Worm (Caenorhabditis elegans): ENCODE measurements around the gene nhr-225.
"Not testable (repeated sequence)": the region's sequence is repeated elsewhere in the genome, so short reads cannot be mapped to it uniquely, and the experiment has no call there.

Gene nhr-225

ce11 chrV:2274253-2274892 is 15.9 kb downstream of the nhr-225 start, which contains the start of the genes Y5H2A.4 and abu-4:
Y5H2A.4 (minus strand) TSS chrV:2274353.
abu-4 (plus strand) TSS chrV:2274842.
- TF ChIP-seq tab-1 (GFP tag; IDR thresholded peaks at IDR 0.05) (no peak), flt-1 (GFP tag; IDR thresholded peaks at IDR 0.05) (no peak), cog-1 (tag; optimal IDR thresholded peaks at IDR 0.05) (no peak), ztf-29 (GFP tag; IDR thresholded peaks at IDR 0.05) (no peak), klf-2 (GFP tag; conservative IDR thresholded peaks at IDR 0.05) (no peak), med-1 (GFP tag; optimal IDR thresholded peaks at IDR 0.05; ENCODE audit: insufficient read depth) (no peak), ref-1 (GFP tag; conservative IDR thresholded peaks at IDR 0.05) (no peak)

- TF ChIP-seq cog-1 (tag; optimal IDR thresholded peaks at IDR 0.05) (no peak), flt-1 (GFP tag; IDR thresholded peaks at IDR 0.05) (no peak), ref-1 (GFP tag; conservative IDR thresholded peaks at IDR 0.05) (no peak), T22C8.4 (GFP tag; IDR thresholded peaks at IDR 0.05) (no peak), ztf-23 (GFP tag; IDR thresholded peaks at IDR 0.05) (no peak), klf-2 (GFP tag; conservative IDR thresholded peaks at IDR 0.05) (no peak), tab-1 (GFP tag; IDR thresholded peaks at IDR 0.05) (no peak), med-1 (GFP tag; optimal IDR thresholded peaks at IDR 0.05; ENCODE audit: insufficient read depth) (no peak), ztf-29 (GFP tag; IDR thresholded peaks at IDR 0.05) (no peak)
Observed at ce11 chrV:2271750-2272149, 18.5 kb downstream of the nhr-225 start, which contains the start of gene Y5H2A.1. Y5H2A.1 (minus strand) TSS chrV:2271850.

ce11 chrV:2266958-2267357 is 23.3 kb downstream of the nhr-225 start, which contains the start of gene nhr-275:
nhr-275 (minus strand) TSS chrV:2267058.
- no peak for TF ChIP-seq cog-1 (tag; optimal IDR thresholded peaks at IDR 0.05)
- TF ChIP-seq ztf-29 (GFP tag; IDR thresholded peaks at IDR 0.05) = no peak
- TF ChIP-seq klf-2 (GFP tag; conservative IDR thresholded peaks at IDR 0.05) = no peak
- no peak for TF ChIP-seq flt-1 (GFP tag; IDR thresholded peaks at IDR 0.05)
- no peak for TF ChIP-seq T22C8.4 (GFP tag; IDR thresholded peaks at IDR 0.05)
- TF ChIP-seq ztf-23 (GFP tag; IDR thresholded peaks at IDR 0.05) = no peak
- no peak for TF ChIP-seq med-1 (GFP tag; optimal IDR thresholded peaks at IDR 0.05; ENCODE audit: insufficient read depth)
- no peak for TF ChIP-seq tab-1 (GFP tag; IDR thresholded peaks at IDR 0.05)
- no peak for TF ChIP-seq ref-1 (GFP tag; conservative IDR thresholded peaks at IDR 0.05)

- no peak for TF ChIP-seq ref-1 (GFP tag; conservative IDR thresholded peaks at IDR 0.05)
- no peak for TF ChIP-seq flt-1 (GFP tag; IDR thresholded peaks at IDR 0.05)
- no peak for TF ChIP-seq ztf-23 (GFP tag; IDR thresholded peaks at IDR 0.05)
- no peak for TF ChIP-seq klf-2 (GFP tag; conservative IDR thresholded peaks at IDR 0.05)
- no peak for TF ChIP-seq ztf-29 (GFP tag; IDR thresholded peaks at IDR 0.05)
- TF ChIP-seq med-1 (GFP tag; optimal IDR thresholded peaks at IDR 0.05; ENCODE audit: insufficient read depth) = no peak
- no peak for TF ChIP-seq tab-1 (GFP tag; IDR thresholded peaks at IDR 0.05)
- no peak for TF ChIP-seq T22C8.4 (GFP tag; IDR thresholded peaks at IDR 0.05)
- no peak for TF ChIP-seq cog-1 (tag; optimal IDR thresholded peaks at IDR 0.05)
Observed at ce11 chrV:2264925-2265324, 25.3 kb downstream of the nhr-225 start.

ce11 chrV:2264455-2264854 is 25.8 kb downstream of the nhr-225 start, which contains the start of gene nhr-183:
nhr-183 (minus strand) TSS chrV:2264634.
- TF ChIP-seq tab-1 (GFP tag; IDR thresholded peaks at IDR 0.05) (no peak), ztf-23 (GFP tag; IDR thresholded peaks at IDR 0.05) (no peak), flt-1 (GFP tag; IDR thresholded peaks at IDR 0.05) (no peak), cog-1 (tag; optimal IDR thresholded peaks at IDR 0.05) (no peak), klf-2 (GFP tag; conservative IDR thresholded peaks at IDR 0.05) (no peak), T22C8.4 (GFP tag; IDR thresholded peaks at IDR 0.05) (no peak)

- TF ChIP-seq ref-1 (GFP tag; conservative IDR thresholded peaks at IDR 0.05) (no peak), klf-2 (GFP tag; conservative IDR thresholded peaks at IDR 0.05) (no peak), med-1 (GFP tag; optimal IDR thresholded peaks at IDR 0.05; ENCODE audit: insufficient read depth) (no peak), ztf-29 (GFP tag; IDR thresholded peaks at IDR 0.05) (no peak), ztf-23 (GFP tag; IDR thresholded peaks at IDR 0.05) (no peak), cog-1 (tag; optimal IDR thresholded peaks at IDR 0.05) (no peak), tab-1 (GFP tag; IDR thresholded peaks at IDR 0.05) (no peak), T22C8.4 (GFP tag; IDR thresholded peaks at IDR 0.05) (no peak), flt-1 (GFP tag; IDR thresholded peaks at IDR 0.05) (no peak)
Observed at ce11 chrV:2260660-2261059, 29.6 kb downstream of the nhr-225 start, which contains the start of gene F41B5.12. F41B5.12 (plus strand) TSS chrV:2260960.

- no peak for TF ChIP-seq ztf-23 (GFP tag; IDR thresholded peaks at IDR 0.05)
- no peak for TF ChIP-seq med-1 (GFP tag; optimal IDR thresholded peaks at IDR 0.05; ENCODE audit: insufficient read depth)
- TF ChIP-seq flt-1 (GFP tag; IDR thresholded peaks at IDR 0.05) = no peak
- TF ChIP-seq tab-1 (GFP tag; IDR thresholded peaks at IDR 0.05) = no peak
- TF ChIP-seq cog-1 (tag; optimal IDR thresholded peaks at IDR 0.05) = no peak
- TF ChIP-seq ref-1 (GFP tag; conservative IDR thresholded peaks at IDR 0.05) = no peak
- TF ChIP-seq ztf-29 (GFP tag; IDR thresholded peaks at IDR 0.05) = no peak
- no peak for TF ChIP-seq T22C8.4 (GFP tag; IDR thresholded peaks at IDR 0.05)
Observed at ce11 chrV:2259750-2260149, 30.5 kb downstream of the nhr-225 start, which contains the start of gene nhr-182. nhr-182 (minus strand) TSS chrV:2259927.

- TF ChIP-seq flt-1, tab-1, ztf-23 (GFP tag; IDR thresholded peaks at IDR 0.05): not testable (repeated sequence)
Observed at ce11 chrV:2255191-2255590, 35.1 kb downstream of the nhr-225 start, which contains the start of gene F41B5.1. F41B5.1 (plus strand) TSS chrV:2255533.

ce11 chrV:2254553-2255124 is 35.6 kb downstream of the nhr-225 start, which contains the start of gene str-253:
str-253 (minus strand) TSS chrV:2254603.
- TF ChIP-seq ref-1 (GFP tag; conservative IDR thresholded peaks at IDR 0.05) (no peak), med-1 (GFP tag; optimal IDR thresholded peaks at IDR 0.05; ENCODE audit: insufficient read depth) (no peak), cog-1 (tag; optimal IDR thresholded peaks at IDR 0.05) (no peak), ztf-23 (GFP tag; IDR thresholded peaks at IDR 0.05) (no peak), klf-2 (GFP tag; conservative IDR thresholded peaks at IDR 0.05) (no peak), T22C8.4 (GFP tag; IDR thresholded peaks at IDR 0.05) (no peak), flt-1 (GFP tag; IDR thresholded peaks at IDR 0.05) (no peak), ztf-29 (GFP tag; IDR thresholded peaks at IDR 0.05) (no peak), tab-1 (GFP tag; IDR thresholded peaks at IDR 0.05) (no peak)

Measured in whole organism, midembryonic.